Worm (Caenorhabditis elegans) whole organism, L4 larva: ENCODE data around the gene fcd-2.

Source experiments
- D1046.2 ChIP-seq: fragments of 200-800 bp; sonication (Bioruptor generic); IDR thresholded peaks from 2 replicates; pipeline ENCODE4 v1.3.6; 2022; ENCODE audit warnings: missing genetic modification characterization, missing compliant biosample characterization
- T26A8.4 ChIP-seq: fragments of 200-800 bp; sonication (Bioruptor generic); IDR thresholded peaks from 2 replicates; pipeline ENCODE4 v1.3.6; 2022; ENCODE audit warnings: missing genetic modification characterization, missing compliant biosample characterization
- Y5F2A.4 ChIP-seq: fragments of 200-800 bp; sonication (Bioruptor generic); optimal IDR thresholded peaks from 2 replicates; lab custom pipeline; 2018; ENCODE audit warnings: mild to moderate bottlenecking, missing genetic modification characterization, missing compliant biosample characterization
- ZK546.5 ChIP-seq, 2 experiments: sonication (generic microtip); optimal IDR thresholded peaks; 2 replicates each; lab custom pipeline; 2017; ENCODE audit warnings: missing biosample characterization in 2 of 2, missing genetic modification characterization in 2 of 2
- ama-1 ChIP-seq: fragments of 150-350 bp; optimal IDR thresholded peaks from 2 replicates; lab custom pipeline; 2014; ENCODE audit warnings: inconsistent platforms, mixed read lengths
- arid-1 ChIP-seq: fragments of 200-800 bp; sonication (Bioruptor generic); conservative IDR thresholded peaks from 2 replicates; pipeline ENCODE4 v1.3.6; 2022; ENCODE audit warnings: missing genetic modification reagents, missing genetic modification characterization, missing compliant biosample characterization
- attf-4 ChIP-seq: sonication (generic microtip); optimal IDR thresholded peaks from 3 replicates; lab custom pipeline; 2017; ENCODE audit warnings: missing biosample characterization, missing genetic modification characterization
- ceh-44 ChIP-seq: fragments of 200-800 bp; sonication (Bioruptor generic); IDR thresholded peaks from 2 replicates; pipeline ENCODE4 v1.3.6; 2022; ENCODE audit warnings: missing genetic modification reagents, missing genetic modification characterization, missing compliant biosample characterization
- ceh-82 ChIP-seq: sonication (generic microtip); optimal IDR thresholded peaks from 2 replicates; lab custom pipeline; 2017; ENCODE audit warnings: missing biosample characterization, missing genetic modification characterization
- ces-1 ChIP-seq: fragments of 150-350 bp; sonication (generic microtip); optimal IDR thresholded peaks from 4 replicates; lab custom pipeline; 2014; ENCODE audit warnings: missing biosample characterization, missing genetic modification reagents, missing genetic modification characterization
- daf-16 ChIP-seq, 3 experiments: sonication (generic microtip); optimal IDR thresholded peaks; 2 replicates each; lab custom pipeline; 2016 to 2017; ENCODE audit warnings: missing genetic modification characterization in 3 of 3, missing genetic modification reagents in 3 of 3, mild to moderate bottlenecking in 2 of 3, missing compliant biosample characterization in 2 of 3, missing biosample characterization in 1 of 3, moderate library complexity in 1 of 3
- daf-8 ChIP-seq: fragments of 200-800 bp; sonication (Bioruptor generic); IDR thresholded peaks from 2 replicates; pipeline ENCODE4 v1.3.6; 2022; ENCODE audit warnings: missing genetic modification characterization, missing compliant biosample characterization
- dmd-9 ChIP-seq: fragments of 200-800 bp; sonication (Bioruptor generic); IDR thresholded peaks from 2 replicates; pipeline ENCODE4 v1.3.6; 2022; ENCODE audit warnings: missing genetic modification reagents, missing genetic modification characterization, missing compliant biosample characterization
- hif-1 ChIP-seq, 2 experiments: sonication (generic microtip); optimal IDR thresholded peaks; 2 replicates each; lab custom pipeline; 2016 to 2017; ENCODE audit warnings: missing compliant biosample characterization in 2 of 2, missing genetic modification characterization in 2 of 2, missing genetic modification reagents in 2 of 2, missing genotype in 2 of 2, mild to moderate bottlenecking in 1 of 2
- hlh-30 ChIP-seq: sonication (generic microtip); optimal IDR thresholded peaks from 2 replicates; lab custom pipeline; 2017; ENCODE audit warnings: antibody characterized with exemption, mild to moderate bottlenecking, missing genetic modification characterization, missing compliant biosample characterization; ENCODE audit not compliant: insufficient read depth
- jun-1 ChIP-seq: fragments of 150-350 bp; optimal IDR thresholded peaks from 2 replicates; lab custom pipeline; 2014; ENCODE audit warnings: missing biosample characterization, missing genetic modification reagents, missing genetic modification characterization
- lin-39 ChIP-seq: fragments of 150-350 bp; optimal IDR thresholded peaks from 2 replicates; lab custom pipeline; 2014; ENCODE audit warnings: missing biosample characterization, missing genetic modification reagents, missing genetic modification characterization
- lsy-2 ChIP-seq, 2 experiments: fragments of 150-350 bp in 1 of 2; sonication (generic microtip) in 1 of 2; optimal IDR thresholded peaks; 2 replicates each; lab custom pipeline; 2014 to 2017; ENCODE audit warnings: missing biosample characterization in 2 of 2, missing genetic modification characterization in 2 of 2
- madf-9 ChIP-seq: fragments of 200-800 bp; sonication (Bioruptor generic); conservative IDR thresholded peaks from 2 replicates; pipeline ENCODE4 v1.3.6; 2022; ENCODE audit warnings: missing genetic modification reagents, missing genetic modification characterization, missing compliant biosample characterization
- mdl-1 ChIP-seq, 2 experiments: fragments of 150-350 bp in 1 of 2; sonication (generic microtip) in 1 of 2; optimal IDR thresholded peaks; 2 replicates each; lab custom pipeline; 2014 to 2017; ENCODE audit warnings: missing biosample characterization in 2 of 2, missing genetic modification characterization in 2 of 2
- mdt-29 ChIP-seq: fragments of 200-800 bp; sonication (Bioruptor generic); IDR thresholded peaks from 2 replicates; pipeline ENCODE4 v1.3.6; 2022; ENCODE audit warnings: missing genetic modification reagents, missing genetic modification characterization, missing compliant biosample characterization
- mxl-2 ChIP-seq: fragments of 200-800 bp; sonication (Bioruptor generic); conservative IDR thresholded peaks from 2 replicates; pipeline ENCODE4 v1.3.6; 2022; ENCODE audit warnings: missing genetic modification reagents, missing genetic modification characterization, missing compliant biosample characterization
- nhr-10 ChIP-seq: fragments of 150-350 bp; optimal IDR thresholded peaks from 2 replicates; lab custom pipeline; 2014; ENCODE audit warnings: missing biosample characterization, missing genetic modification characterization
- nhr-11 ChIP-seq: fragments of 150-350 bp; optimal IDR thresholded peaks from 2 replicates; lab custom pipeline; 2014; ENCODE audit warnings: missing biosample characterization, missing genetic modification characterization
- nhr-25 ChIP-seq: sonication (generic microtip); optimal IDR thresholded peaks from 2 replicates; lab custom pipeline; 2017; ENCODE audit warnings: missing genetic modification characterization, mild to moderate bottlenecking, missing compliant biosample characterization, antibody characterized with exemption, moderate library complexity, borderline replicate concordance; ENCODE audit not compliant: insufficient read depth
- nhr-41 ChIP-seq: fragments of 200-800 bp; sonication (Bioruptor generic); IDR thresholded peaks from 2 replicates; pipeline ENCODE4 v1.3.6; 2022; ENCODE audit warnings: missing genetic modification reagents, missing genetic modification characterization, missing compliant biosample characterization
- nhr-77 ChIP-seq: fragments of 150-350 bp; optimal IDR thresholded peaks from 2 replicates; lab custom pipeline; 2014; ENCODE audit warnings: missing biosample characterization, missing genetic modification characterization
- pha-4 ChIP-seq, 2 experiments: fragments of 150-350 bp in 1 of 2; fragments of 200-800 bp in 1 of 2; sonication (Bioruptor generic) in 1 of 2; IDR thresholded peaks in 1 of 2; optimal IDR thresholded peaks in 1 of 2; 2 replicates each; pipeline versions ENCODE4 v1.3.6 to Lab custom; 2014 to 2022; ENCODE audit warnings: missing genetic modification characterization in 2 of 2, missing genetic modification reagents in 2 of 2, missing biosample characterization in 1 of 2, missing compliant biosample characterization in 1 of 2
- rbr-2 ChIP-seq: sonication (generic microtip); optimal IDR thresholded peaks from 2 replicates; lab custom pipeline; 2016; ENCODE audit warnings: missing genotype, missing genetic modification characterization, missing compliant biosample characterization
- saeg-2 ChIP-seq: fragments of 200-800 bp; sonication (Bioruptor generic); IDR thresholded peaks from 2 replicates; pipeline ENCODE4 v1.3.6; 2022; ENCODE audit warnings: missing genetic modification reagents, missing genetic modification characterization, missing compliant biosample characterization
- sdz-12 ChIP-seq: fragments of 200-800 bp; sonication (Bioruptor generic); optimal IDR thresholded peaks from 2 replicates; lab custom pipeline; 2018; ENCODE audit warnings: mild to moderate bottlenecking, missing genetic modification characterization, missing compliant biosample characterization
- snpc-1.2 ChIP-seq: fragments of 200-800 bp; sonication (Bioruptor generic); IDR thresholded peaks from 2 replicates; pipeline ENCODE4 v1.3.6; 2022; ENCODE audit warnings: missing genetic modification reagents, missing genetic modification characterization, missing compliant biosample characterization
- tra-1 ChIP-seq: fragments of 200-800 bp; sonication (Bioruptor generic); IDR thresholded peaks from 2 replicates; pipeline ENCODE4 v1.3.6; 2022; ENCODE audit warnings: missing genetic modification reagents, missing genetic modification characterization, missing compliant biosample characterization
- unc-130 ChIP-seq: sonication (generic microtip); optimal IDR thresholded peaks from 2 replicates; lab custom pipeline; 2016; ENCODE audit warnings: missing genetic modification reagents, missing genetic modification characterization, missing compliant biosample characterization
- unc-39 ChIP-seq: sonication (generic microtip); optimal IDR thresholded peaks from 2 replicates; lab custom pipeline; 2017; ENCODE audit warnings: missing biosample characterization, missing genetic modification characterization
- vab-7 ChIP-seq: fragments of 200-800 bp; sonication (Bioruptor generic); IDR thresholded peaks from 2 replicates; pipeline ENCODE4 v1.3.6; 2022; ENCODE audit warnings: missing genetic modification reagents, missing genetic modification characterization, missing compliant biosample characterization
- zag-1 ChIP-seq: fragments of 150-350 bp; optimal IDR thresholded peaks from 2 replicates; lab custom pipeline; 2014; ENCODE audit warnings: missing biosample characterization, missing genetic modification characterization
- zfp-3 ChIP-seq: fragments of 200-800 bp; sonication (Bioruptor generic); conservative IDR thresholded peaks from 2 replicates; pipeline ENCODE4 v1.3.6; 2022; ENCODE audit warnings: missing genetic modification reagents, missing genetic modification characterization, missing compliant biosample characterization
- zip-11 ChIP-seq: fragments of 200-800 bp; sonication (Bioruptor generic); IDR thresholded peaks from 2 replicates; pipeline ENCODE4 v1.3.6; 2022; ENCODE audit warnings: missing genetic modification characterization, missing compliant biosample characterization

Gene fcd-2

ce11 chrIV:15049288-15050094 lies 24.0 kb downstream of the fcd-2 start (continued):
- TF ChIP-seq mdl-1 (tag; optimal IDR thresholded peaks at IDR 0.05; lab: Kevin White, UChicago) (no peak), daf-16 (GFP tag; optimal IDR thresholded peaks at IDR 0.05; lab: Kevin White, UChicago) (no peak), daf-16 (tag; optimal IDR thresholded peaks at IDR 0.05; lab: Kevin White, UChicago) (no peak), dmd-9 (GFP tag; lab: Robert Waterston, UW) (no peak), nhr-41 (GFP tag; lab: Robert Waterston, UW) (no peak), unc-130 (GFP tag; lab: Kevin White, UChicago) (peak; percentile 1), zfp-3 (GFP tag; lab: Robert Waterston, UW) (no peak; the same call in 1 of the 2 replicates), sdz-12 (peak; percentile 9), D1046.2 (GFP tag; lab: Robert Waterston, UW) (0 out of 2 replicates have a peak, but pooled peaks have one; percentile 9), zag-1 (no peak), nhr-25 (tag; lab: Kevin White, UChicago) (no peak), tra-1 (GFP tag; lab: Robert Waterston, UW) (no peak), T26A8.4 (0 out of 2 replicates have a peak, but pooled peaks have one; percentile 25), lsy-2 (tag; optimal IDR thresholded peaks at IDR 0.05; lab: Kevin White, UChicago) (no peak), mdt-29 (no peak), snpc-1.2 (GFP tag; lab: Robert Waterston, UW) (0 out of 2 replicates have a peak, but pooled peaks have one; percentile 32), hlh-30 (no peak), Y5F2A.4 (GFP tag; lab: Kevin White, UChicago) (no peak), zip-11 (GFP tag; lab: Robert Waterston, UW) (no peak), ces-1 (GFP tag; lab: Kevin White, UChicago) (no peak), nhr-10 (no peak), ZK546.5 (tag; optimal IDR thresholded peaks at IDR 0.05; lab: Kevin White, UChicago) (no peak), ceh-44 (GFP tag; lab: Robert Waterston, UW) (no peak), unc-39 (tag; lab: Kevin White, UChicago) (no peak), daf-8 (no peak), arid-1 (GFP tag; lab: Robert Waterston, UW) (no peak), pha-4 (GFP tag; IDR thresholded peaks at IDR 0.05; lab: Robert Waterston, UW) (no peak), pha-4 (tag; optimal IDR thresholded peaks at IDR 0.05; lab: Kevin White, UChicago) (no peak), ama-1 (lab: Kevin White, UChicago) (peak; percentile 64), mxl-2 (GFP tag; lab: Robert Waterston, UW) (no peak), lin-39 (no peak), jun-1 (tag; lab: Kevin White, UChicago) (peak; percentile 29), nhr-77 (tag; lab: Kevin White, UChicago) (no peak), attf-4 (no peak), madf-9 (GFP tag; lab: Robert Waterston, UW) (no peak), rbr-2 (tag; lab: Kevin White, UChicago) (no peak), saeg-2 (GFP tag; lab: Robert Waterston, UW) (no peak), nhr-11 (no peak), ceh-82 (tag; lab: Kevin White, UChicago) (no peak), hif-1 (tag; optimal IDR thresholded peaks at IDR 0.05; lab: Kevin White, UChicago) (peak in 1 of 2 experiments; percentile 22)

ce11 chrIV:15051045-15051444 lies 25.5 kb downstream of the fcd-2 start:
- TF ChIP-seq ces-1 (GFP tag; lab: Kevin White, UChicago) (no peak), sdz-12 (no peak), vab-7 (no peak), saeg-2 (GFP tag; lab: Robert Waterston, UW) (no peak)
